Worm (Caenorhabditis elegans): ENCODE measurements around the gene cpg-19.

Gene cpg-19

ce11 chrX:16626817-16627216, 5.2 kb downstream of the cpg-19 start:
- 0 out of 2 replicates have a peak, but pooled peaks have one; percentile 44 for TF ChIP-seq flt-1 (GFP tag; IDR thresholded peaks at IDR 0.05)
- TF ChIP-seq ref-1 (GFP tag; conservative IDR thresholded peaks at IDR 0.05) = no peak

ce11 chrX:16629168-16629567, 7.6 kb downstream of the cpg-19 start:
- TF ChIP-seq ztf-29 (GFP tag; IDR thresholded peaks at IDR 0.05) (peak; percentile 28; the same call in 1 of the 2 replicates), T22C8.4 (GFP tag; IDR thresholded peaks at IDR 0.05) (no peak)

ce11 chrX:16629773-16630172, 8.2 kb downstream of the cpg-19 start:
- TF ChIP-seq T22C8.4 (GFP tag; IDR thresholded peaks at IDR 0.05) = no peak
- no peak for TF ChIP-seq cog-1 (tag; optimal IDR thresholded peaks at IDR 0.05)
- TF ChIP-seq klf-2 (GFP tag; conservative IDR thresholded peaks at IDR 0.05) = no peak
- TF ChIP-seq ztf-29 (GFP tag; IDR thresholded peaks at IDR 0.05) = no peak
- TF ChIP-seq flt-1 (GFP tag; IDR thresholded peaks at IDR 0.05) = no peak
- TF ChIP-seq tab-1 (GFP tag; IDR thresholded peaks at IDR 0.05) = no peak
- TF ChIP-seq ref-1 (GFP tag; conservative IDR thresholded peaks at IDR 0.05) = no peak
- TF ChIP-seq med-1 (GFP tag; optimal IDR thresholded peaks at IDR 0.05; ENCODE audit: insufficient read depth) = no peak
- no peak for TF ChIP-seq ztf-23 (GFP tag; IDR thresholded peaks at IDR 0.05)

ce11 chrX:16631847-16632246, 10.2 kb downstream of the cpg-19 start:
- TF ChIP-seq cog-1 (tag; optimal IDR thresholded peaks at IDR 0.05) (no peak), med-1 (GFP tag; optimal IDR thresholded peaks at IDR 0.05; ENCODE audit: insufficient read depth) (no peak), flt-1 (GFP tag; IDR thresholded peaks at IDR 0.05) (no peak), ztf-23 (GFP tag; IDR thresholded peaks at IDR 0.05) (no peak), ref-1 (GFP tag; conservative IDR thresholded peaks at IDR 0.05) (no peak), T22C8.4 (GFP tag; IDR thresholded peaks at IDR 0.05) (no peak), ztf-29 (GFP tag; IDR thresholded peaks at IDR 0.05) (no peak), klf-2 (GFP tag; conservative IDR thresholded peaks at IDR 0.05) (no peak), tab-1 (GFP tag; IDR thresholded peaks at IDR 0.05) (no peak)

ce11 chrX:16633052-16633451, 11.4 kb downstream of the cpg-19 start, which contains the start of gene C06G1.1:
Gene C06G1.1 (plus strand): TSS chrX:16633352.
- TF ChIP-seq ztf-23 (GFP tag; IDR thresholded peaks at IDR 0.05) (no peak), klf-2 (GFP tag; conservative IDR thresholded peaks at IDR 0.05) (no peak), tab-1 (GFP tag; IDR thresholded peaks at IDR 0.05) (no peak), T22C8.4 (GFP tag; IDR thresholded peaks at IDR 0.05) (no peak)

ce11 chrX:16634103-16634502, 12.5 kb downstream of the cpg-19 start:
- TF ChIP-seq ref-1 (GFP tag; conservative IDR thresholded peaks at IDR 0.05) (no peak), ztf-23 (GFP tag; IDR thresholded peaks at IDR 0.05) (no peak), T22C8.4 (GFP tag; IDR thresholded peaks at IDR 0.05) (no peak), flt-1 (GFP tag; IDR thresholded peaks at IDR 0.05) (no peak), med-1 (GFP tag; optimal IDR thresholded peaks at IDR 0.05; ENCODE audit: insufficient read depth) (no peak), cog-1 (tag; optimal IDR thresholded peaks at IDR 0.05) (no peak), ztf-29 (GFP tag; IDR thresholded peaks at IDR 0.05) (no peak)

- TF ChIP-seq tab-1 (GFP tag; IDR thresholded peaks at IDR 0.05) = peak; percentile 97
- TF ChIP-seq cog-1 (tag; optimal IDR thresholded peaks at IDR 0.05) = peak; percentile 82
- peak; percentile 96 for TF ChIP-seq ztf-23 (GFP tag; IDR thresholded peaks at IDR 0.05)
- TF ChIP-seq ref-1 (GFP tag; conservative IDR thresholded peaks at IDR 0.05) = peak; percentile 94
- peak; percentile 94 for TF ChIP-seq klf-2 (GFP tag; conservative IDR thresholded peaks at IDR 0.05)
- TF ChIP-seq med-1 (GFP tag; optimal IDR thresholded peaks at IDR 0.05; ENCODE audit: insufficient read depth) = peak; percentile 76
- peak; percentile 94 for TF ChIP-seq T22C8.4 (GFP tag; IDR thresholded peaks at IDR 0.05)
- TF ChIP-seq flt-1 (GFP tag; IDR thresholded peaks at IDR 0.05) = peak; percentile 98
- TF ChIP-seq ztf-29 (GFP tag; IDR thresholded peaks at IDR 0.05) = peak; percentile 92
Observed at ce11 chrX:16634708-16635107, 13.1 kb downstream of the cpg-19 start.

- TF ChIP-seq cog-1 (tag; optimal IDR thresholded peaks at IDR 0.05) = no peak
- TF ChIP-seq med-1 (GFP tag; optimal IDR thresholded peaks at IDR 0.05; ENCODE audit: insufficient read depth) = no peak
- no peak for TF ChIP-seq klf-2 (GFP tag; conservative IDR thresholded peaks at IDR 0.05)
Observed at ce11 chrX:16641678-16642077, 20.1 kb downstream of the cpg-19 start.

ce11 chrX:16643246-16643645, 21.6 kb downstream of the cpg-19 start:
- TF ChIP-seq cog-1 (tag; optimal IDR thresholded peaks at IDR 0.05) = no peak
- no peak for TF ChIP-seq klf-2 (GFP tag; conservative IDR thresholded peaks at IDR 0.05)
- no peak for TF ChIP-seq ztf-29 (GFP tag; IDR thresholded peaks at IDR 0.05)
- TF ChIP-seq tab-1 (GFP tag; IDR thresholded peaks at IDR 0.05) = no peak
- TF ChIP-seq ref-1 (GFP tag; conservative IDR thresholded peaks at IDR 0.05) = no peak
- no peak for TF ChIP-seq med-1 (GFP tag; optimal IDR thresholded peaks at IDR 0.05; ENCODE audit: insufficient read depth)
- TF ChIP-seq ztf-23 (GFP tag; IDR thresholded peaks at IDR 0.05) = no peak
- TF ChIP-seq T22C8.4 (GFP tag; IDR thresholded peaks at IDR 0.05) = no peak
- TF ChIP-seq flt-1 (GFP tag; IDR thresholded peaks at IDR 0.05) = no peak

ce11 chrX:16644889-16645288, 23.3 kb downstream of the cpg-19 start:
- TF ChIP-seq ztf-29 (GFP tag; IDR thresholded peaks at IDR 0.05) (no peak), ref-1 (GFP tag; conservative IDR thresholded peaks at IDR 0.05) (no peak), med-1 (GFP tag; optimal IDR thresholded peaks at IDR 0.05; ENCODE audit: insufficient read depth) (no peak), cog-1 (tag; optimal IDR thresholded peaks at IDR 0.05) (no peak), tab-1 (GFP tag; IDR thresholded peaks at IDR 0.05) (no peak), T22C8.4 (GFP tag; IDR thresholded peaks at IDR 0.05) (no peak), klf-2 (GFP tag; conservative IDR thresholded peaks at IDR 0.05) (no peak), flt-1 (GFP tag; IDR thresholded peaks at IDR 0.05) (no peak), ztf-23 (GFP tag; IDR thresholded peaks at IDR 0.05) (no peak)

- TF ChIP-seq tab-1 (GFP tag; IDR thresholded peaks at IDR 0.05) (no peak), ztf-29 (GFP tag; IDR thresholded peaks at IDR 0.05) (no peak)
Observed at ce11 chrX:16647222-16647621, 25.6 kb downstream of the cpg-19 start.

All from whole organism, midembryonic.